Worm (Caenorhabditis elegans) whole organism, L1 larva: ENCODE results near the gene rpn-9.

ENCODE experiments used
- alr-1 ChIP-seq: fragments of 200-800 bp; sonication (Bioruptor generic); optimal IDR thresholded peaks from 2 replicates; lab custom pipeline; 2018; ENCODE audit warnings: borderline replicate concordance, mild to moderate bottlenecking, missing genetic modification characterization, missing compliant biosample characterization
- blmp-1 ChIP-seq: fragments of 150-350 bp; optimal IDR thresholded peaks from 2 replicates; lab custom pipeline; 2014; ENCODE audit warnings: missing biosample characterization, missing genetic modification characterization
- ceh-82 ChIP-seq, 3 experiments: fragments of 150-350 bp in 1 of 3; sonication (generic microtip) in 2 of 3; optimal IDR thresholded peaks; 2 replicates each; lab custom pipeline; 2014 to 2017; ENCODE audit warnings: missing biosample characterization in 3 of 3, missing genetic modification characterization in 3 of 3
- ces-1 ChIP-seq: fragments of 150-350 bp; optimal IDR thresholded peaks from 2 replicates; lab custom pipeline; 2014; ENCODE audit warnings: missing biosample characterization, missing genetic modification reagents, missing genetic modification characterization
- dpl-1 ChIP-seq, 3 experiments: fragments of 150-350 bp in 2 of 3; sonication (generic microtip) in 1 of 3; optimal IDR thresholded peaks; 2 replicates each; lab custom pipeline; 2014 to 2017; ENCODE audit warnings: missing biosample characterization in 3 of 3, missing genetic modification characterization in 3 of 3, missing genetic modification reagents in 3 of 3
- efl-1 ChIP-seq, 4 experiments: fragments of 150-350 bp; optimal IDR thresholded peaks in 3 of 4; peaks in 1 of 4; 1 replicate in 1 of 4; 2 replicates in 3 of 4; lab custom pipeline; 2014; ENCODE audit warnings: missing biosample characterization in 2 of 4, missing genetic modification characterization in 2 of 4, missing genetic modification reagents in 2 of 4
- elt-2 ChIP-seq: sonication (generic microtip); optimal IDR thresholded peaks from 2 replicates; lab custom pipeline; 2016; ENCODE audit warnings: missing genetic modification characterization, mild to moderate bottlenecking, inconsistent platforms, missing compliant biosample characterization, missing genetic modification reagents
- elt-3 ChIP-seq, 6 experiments: fragments of 150-350 bp in 1 of 6; sonication (generic microtip); optimal IDR thresholded peaks; 2 replicates each; lab custom pipeline; 2017 to 2018; ENCODE audit warnings: missing biosample characterization in 6 of 6, missing genetic modification characterization in 6 of 6, inconsistent platforms in 1 of 6
- fkh-10 ChIP-seq: sonication (generic microtip); optimal IDR thresholded peaks from 2 replicates; lab custom pipeline; 2017; ENCODE audit warnings: missing biosample characterization, missing genetic modification reagents, missing genetic modification characterization
- fkh-4 ChIP-seq: sonication (generic microtip); optimal IDR thresholded peaks from 2 replicates; lab custom pipeline; 2016; ENCODE audit warnings: missing compliant biosample characterization, missing genetic modification characterization, borderline replicate concordance
- grh-1 ChIP-seq: fragments of 200-800 bp; sonication (Bioruptor generic); IDR thresholded peaks from 2 replicates; pipeline ENCODE4 v1.3.6; 2022; ENCODE audit warnings: missing genetic modification reagents, missing genetic modification characterization, missing compliant biosample characterization
- hlh-17 ChIP-seq: fragments of 200-800 bp; sonication (Bioruptor generic); optimal IDR thresholded peaks from 2 replicates; lab custom pipeline; 2018; ENCODE audit warnings: missing genetic modification characterization, mild to moderate bottlenecking, missing compliant biosample characterization, moderate library complexity, borderline replicate concordance
- isw-1 ChIP-seq: fragments of 200-800 bp; sonication (Bioruptor generic); IDR thresholded peaks from 2 replicates; pipeline ENCODE4 v1.3.6; 2022; ENCODE audit warnings: missing genetic modification characterization, missing compliant biosample characterization
- jun-1 ChIP-seq: fragments of 150-350 bp; optimal IDR thresholded peaks from 2 replicates; lab custom pipeline; 2014; ENCODE audit warnings: missing biosample characterization, missing genetic modification reagents, missing genetic modification characterization
- lin-13 ChIP-seq: fragments of 150-350 bp; optimal IDR thresholded peaks from 2 replicates; lab custom pipeline; 2014; ENCODE audit warnings: missing biosample characterization, missing genetic modification reagents, missing genetic modification characterization
- lin-14 ChIP-seq: fragments of 200-800 bp; sonication (Bioruptor generic); optimal IDR thresholded peaks from 2 replicates; lab custom pipeline; 2018; ENCODE audit warnings: mild to moderate bottlenecking, missing genetic modification characterization, moderate library complexity, missing compliant biosample characterization
- lin-39 ChIP-seq: fragments of 150-350 bp; optimal IDR thresholded peaks from 2 replicates; lab custom pipeline; 2014; ENCODE audit warnings: missing biosample characterization, missing genetic modification reagents, missing genetic modification characterization
- mep-1 ChIP-seq: fragments of 150-350 bp; optimal IDR thresholded peaks from 2 replicates; lab custom pipeline; 2014; ENCODE audit warnings: missing biosample characterization, missing genetic modification characterization
- nhr-12 ChIP-seq: sonication (generic microtip); optimal IDR thresholded peaks from 2 replicates; lab custom pipeline; 2017; ENCODE audit warnings: missing biosample characterization, missing genetic modification characterization
- nhr-20 ChIP-seq: sonication (generic microtip); optimal IDR thresholded peaks from 2 replicates; lab custom pipeline; 2016; ENCODE audit warnings: mild to moderate bottlenecking, missing genetic modification characterization, missing compliant biosample characterization
- nhr-237 ChIP-seq: fragments of 150-350 bp; optimal IDR thresholded peaks from 2 replicates; lab custom pipeline; 2014; ENCODE audit warnings: missing biosample characterization, missing genetic modification characterization
- nhr-76 ChIP-seq: sonication (generic microtip); optimal IDR thresholded peaks from 2 replicates; lab custom pipeline; 2017; ENCODE audit warnings: missing biosample characterization, missing genetic modification characterization
- nhr-77 ChIP-seq: fragments of 150-350 bp; optimal IDR thresholded peaks from 2 replicates; lab custom pipeline; 2014; ENCODE audit warnings: missing biosample characterization, missing genetic modification characterization
- nhr-85 ChIP-seq: sonication (generic microtip); peaks from one replicate; lab custom pipeline; 2016; ENCODE audit warnings: missing genetic modification characterization, inconsistent platforms, missing compliant biosample characterization
- nhr-90 ChIP-seq: sonication (generic microtip); optimal IDR thresholded peaks from 2 replicates; lab custom pipeline; 2016; ENCODE audit warnings: mild to moderate bottlenecking, missing genetic modification characterization, missing compliant biosample characterization; ENCODE audit not compliant: poor library complexity
- pag-3 ChIP-seq: sonication (generic microtip); optimal IDR thresholded peaks from 2 replicates; lab custom pipeline; 2017; ENCODE audit warnings: missing genetic modification characterization, mild to moderate bottlenecking, missing compliant biosample characterization, antibody characterized with exemption, borderline replicate concordance; ENCODE audit not compliant: insufficient read depth
- pax-3 ChIP-seq: fragments of 200-800 bp; sonication (Bioruptor generic); optimal IDR thresholded peaks from 2 replicates; lab custom pipeline; 2018; ENCODE audit warnings: mild to moderate bottlenecking, missing genetic modification characterization, moderate library complexity, missing compliant biosample characterization
- snu-23 ChIP-seq: sonication (generic microtip); optimal IDR thresholded peaks from 2 replicates; lab custom pipeline; 2016; ENCODE audit warnings: missing genetic modification characterization, missing compliant biosample characterization
- sox-4 ChIP-seq: sonication (generic microtip); optimal IDR thresholded peaks from 2 replicates; lab custom pipeline; 2016; ENCODE audit warnings: missing genetic modification characterization, missing compliant biosample characterization
- swsn-7 ChIP-seq: sonication (generic microtip); optimal IDR thresholded peaks from 2 replicates; lab custom pipeline; 2016; ENCODE audit warnings: missing genetic modification characterization, missing compliant biosample characterization
- tbx-2 ChIP-seq: sonication (generic microtip); optimal IDR thresholded peaks from 2 replicates; lab custom pipeline; 2016; ENCODE audit warnings: missing genetic modification characterization, missing compliant biosample characterization
- unc-130 ChIP-seq: fragments of 150-350 bp; optimal IDR thresholded peaks from 2 replicates; lab custom pipeline; 2017; ENCODE audit warnings: missing biosample characterization, missing genetic modification characterization, inconsistent platforms
- zip-4 ChIP-seq: fragments of 200-800 bp; sonication (Bioruptor generic); optimal IDR thresholded peaks from 2 replicates; lab custom pipeline; 2018; ENCODE audit warnings: mild to moderate bottlenecking, missing genetic modification characterization, moderate library complexity, missing compliant biosample characterization
- ztf-4 ChIP-seq: fragments of 150-350 bp; optimal IDR thresholded peaks from 2 replicates; lab custom pipeline; 2014; ENCODE audit warnings: missing biosample characterization, missing genetic modification characterization

rpn-9 gene

ce11 chrII:11224045-11224481 is 14.7 kb downstream of the rpn-9 start (continued):
- peak; percentile 52 for TF ChIP-seq lin-13
- TF ChIP-seq lin-39 (tag; lab: Kevin White, UChicago), result peak; percentile 49
- TF ChIP-seq elt-3 (tag; optimal IDR thresholded peaks at IDR 0.05; lab: Kevin White, UChicago), result peak in 4 of 6 experiments; percentile 9 to 82 (median 46)
- TF ChIP-seq unc-130, result peak; percentile 22
- TF ChIP-seq elt-2 (tag; lab: Kevin White, UChicago), result peak; percentile 76
- no peak for TF ChIP-seq sox-4 (tag; lab: Kevin White, UChicago)
- TF ChIP-seq fkh-10, result peak; percentile 53
- TF ChIP-seq nhr-90 (tag; lab: Kevin White, UChicago), result peak; percentile 91
- TF ChIP-seq nhr-20 (tag; lab: Kevin White, UChicago), result peak; percentile 77
- TF ChIP-seq nhr-12, result no peak
- TF ChIP-seq alr-1 (tag; lab: Kevin White, UChicago), result no peak
- TF ChIP-seq ztf-4 (tag; lab: Kevin White, UChicago), result peak; percentile 16
- TF ChIP-seq fkh-4, result no peak
- peak; percentile 20 for TF ChIP-seq pax-3 (tag; lab: Kevin White, UChicago)
- peak; percentile 57 to 81 (median 72) for TF ChIP-seq ceh-82 (tag; optimal IDR thresholded peaks at IDR 0.05; lab: Kevin White, UChicago)
- TF ChIP-seq hlh-17 (GFP tag; lab: Kevin White, UChicago), result no peak
- TF ChIP-seq tbx-2 (tag; lab: Kevin White, UChicago), result peak; percentile 72
- TF ChIP-seq swsn-7, result peak; percentile 77
- peak; percentile 40 for TF ChIP-seq jun-1 (tag; lab: Kevin White, UChicago)
- peak; percentile 77 for TF ChIP-seq nhr-77 (tag; lab: Kevin White, UChicago)
- peak; percentile 13 to 62 (median 54) for TF ChIP-seq dpl-1 (GFP tag; optimal IDR thresholded peaks at IDR 0.05; lab: Kevin White, UChicago)
- peak; percentile 27 for TF ChIP-seq mep-1 (tag; lab: Kevin White, UChicago)
- TF ChIP-seq nhr-76 (tag; lab: Kevin White, UChicago), result no peak
- TF ChIP-seq nhr-85, result peak; percentile 91
- TF ChIP-seq, all 84 proteins: peak for 48

- TF ChIP-seq efl-1 (optimal IDR thresholded peaks at IDR 0.05; lab: Kevin White, UChicago) (no peak), efl-1 (GFP tag; optimal IDR thresholded peaks at IDR 0.05 in 1 of 2; lab: Kevin White, UChicago) (no peak), nhr-20 (tag; lab: Kevin White, UChicago) (no peak), pag-3 (tag; lab: Kevin White, UChicago) (no peak), dpl-1 (GFP tag; optimal IDR thresholded peaks at IDR 0.05; lab: Kevin White, UChicago) (no peak), mep-1 (tag; lab: Kevin White, UChicago) (no peak), elt-3 (tag; optimal IDR thresholded peaks at IDR 0.05; lab: Kevin White, UChicago) (no peak), zip-4 (no peak), ces-1 (GFP tag; lab: Kevin White, UChicago) (no peak), snu-23 (no peak)
- TF ChIP-seq, all 84 proteins: peak for 0
These were observed 16.9 kb downstream of the rpn-9 start, which contains the start of gene plpr-1 for ce11 chrII:11221771-11222355. plpr-1 (plus strand) TSS chrII:11222305.

ce11 chrII:11205783-11206182 is 32.9 kb downstream of the rpn-9 start:
- no peak for TF ChIP-seq lin-39 (tag; lab: Kevin White, UChicago)
- peak; percentile 17 for TF ChIP-seq snu-23
- TF ChIP-seq isw-1 (GFP tag; lab: Robert Waterston, UW), result no peak
- TF ChIP-seq pax-3 (tag; lab: Kevin White, UChicago), result no peak
- no peak for TF ChIP-seq lin-13
- TF ChIP-seq mep-1 (tag; lab: Kevin White, UChicago), result peak; percentile 9
- peak; percentile 96 for TF ChIP-seq blmp-1 (tag; lab: Kevin White, UChicago)
- no peak for TF ChIP-seq nhr-12
- peak; percentile 70 for TF ChIP-seq lin-14
- no peak for TF ChIP-seq grh-1 (GFP tag; lab: Robert Waterston, UW)
- TF ChIP-seq nhr-77 (tag; lab: Kevin White, UChicago), result no peak
- no peak for TF ChIP-seq nhr-237 (tag; lab: Kevin White, UChicago)
- TF ChIP-seq nhr-85, result peak; percentile 92
